Worm (Caenorhabditis elegans) whole organism, early embryonic: ENCODE results near the gene acs-3.

Experiments
- B0310.2 ChIP-seq: sonication (generic microtip); optimal IDR thresholded peaks from 2 replicates; lab custom pipeline; 2016; ENCODE audit warnings: mild to moderate bottlenecking, missing genetic modification characterization, missing compliant biosample characterization
- F13C5.2 ChIP-seq: sonication (generic microtip); optimal IDR thresholded peaks from 2 replicates; lab custom pipeline; 2017; ENCODE audit warnings: mild to moderate bottlenecking, missing genetic modification characterization, inconsistent platforms, missing compliant biosample characterization
- aly-1 ChIP-seq: sonication (generic microtip); optimal IDR thresholded peaks from 2 replicates; lab custom pipeline; 2016; ENCODE audit warnings: missing genetic modification characterization, missing compliant biosample characterization
- ama-1 ChIP-seq: fragments of 150-350 bp; optimal IDR thresholded peaks from 2 replicates; lab custom pipeline; 2014
- ceh-13 ChIP-seq: fragments of 200-800 bp; sonication (Bioruptor generic); optimal IDR thresholded peaks from 2 replicates; lab custom pipeline; 2018; ENCODE audit warnings: mild to moderate bottlenecking, missing genetic modification characterization, missing compliant biosample characterization
- ceh-36 ChIP-seq: sonication (generic microtip); optimal IDR thresholded peaks from 2 replicates; lab custom pipeline; 2016; ENCODE audit warnings: missing genetic modification characterization, inconsistent platforms, missing compliant biosample characterization
- ets-7 ChIP-seq: sonication (generic microtip); optimal IDR thresholded peaks from 2 replicates; lab custom pipeline; 2016; ENCODE audit warnings: missing genotype, missing genetic modification characterization, missing compliant biosample characterization
- flt-1 ChIP-seq: fragments of 200-800 bp; sonication (Bioruptor generic); IDR thresholded peaks from 2 replicates; pipeline ENCODE4 v1.3.6; 2022; ENCODE audit warnings: missing genetic modification characterization, missing compliant biosample characterization
- hmbx-1 ChIP-seq: sonication (generic microtip); optimal IDR thresholded peaks from 2 replicates; lab custom pipeline; 2016; ENCODE audit warnings: mild to moderate bottlenecking, missing genetic modification characterization, missing compliant biosample characterization
- hmg-4 ChIP-seq: fragments of 200-800 bp; sonication (Bioruptor generic); optimal IDR thresholded peaks from 2 replicates; lab custom pipeline; 2018; ENCODE audit warnings: mild to moderate bottlenecking, missing genetic modification characterization, missing compliant biosample characterization
- hnd-1 ChIP-seq: sonication (generic microtip); optimal IDR thresholded peaks from 2 replicates; lab custom pipeline; 2016; ENCODE audit warnings: missing genetic modification characterization, missing compliant biosample characterization
- pes-1 ChIP-seq: fragments of 200-800 bp; sonication (Bioruptor generic); IDR thresholded peaks from 2 replicates; pipeline ENCODE4 v1.3.6; 2022; ENCODE audit warnings: missing genetic modification reagents, missing genetic modification characterization, missing compliant biosample characterization
- scrt-1 ChIP-seq: fragments of 200-800 bp; sonication (Bioruptor generic); IDR thresholded peaks from 2 replicates; pipeline ENCODE4 v1.3.6; 2022; ENCODE audit warnings: missing genetic modification characterization, missing compliant biosample characterization
- sea-1 ChIP-seq: fragments of 200-800 bp; sonication (Bioruptor generic); conservative IDR thresholded peaks from 2 replicates; pipeline ENCODE4 v1.3.6; 2022; ENCODE audit warnings: missing genetic modification characterization, missing compliant biosample characterization
- tbx-11 ChIP-seq: fragments of 200-800 bp; sonication (Bioruptor generic); IDR thresholded peaks from 2 replicates; pipeline ENCODE4 v1.3.6; 2022; ENCODE audit warnings: missing genetic modification characterization, missing compliant biosample characterization
- tbx-37 ChIP-seq: fragments of 200-800 bp; sonication (Bioruptor generic); conservative IDR thresholded peaks from 2 replicates; pipeline ENCODE4 v1.3.6; 2022; ENCODE audit warnings: missing genetic modification reagents, missing genetic modification characterization, missing compliant biosample characterization
- tra-4 ChIP-seq: sonication (generic microtip); optimal IDR thresholded peaks from 2 replicates; lab custom pipeline; 2017; ENCODE audit warnings: missing genetic modification characterization, missing compliant biosample characterization

acs-3 gene

DNA sequence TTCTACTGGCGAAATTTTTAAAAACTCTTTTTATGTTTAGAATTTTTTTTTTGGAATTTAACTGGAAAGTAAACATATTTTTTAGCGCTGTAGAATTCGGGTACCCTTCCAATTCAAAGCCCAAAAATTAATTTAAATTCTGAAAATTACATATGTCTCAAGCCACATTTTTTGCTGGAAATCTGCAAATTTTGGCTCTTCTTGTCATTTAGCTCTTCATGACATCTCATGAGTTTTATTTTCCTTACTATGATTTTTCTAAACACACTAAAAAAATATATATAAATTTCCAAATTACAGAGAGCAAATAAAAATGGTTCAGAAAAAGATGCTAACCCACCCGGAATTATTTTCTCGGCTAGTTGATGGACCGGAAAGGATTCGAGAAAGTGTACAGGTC, at the start of gene acs-3:
TSS of gene acs-3 (plus strand) at position 301 of the 400 bp plus-strand sequence.
- TF ChIP-seq hnd-1 (tag; lab: Kevin White, UChicago), result no peak
- TF ChIP-seq hmbx-1 (tag; lab: Kevin White, UChicago), result no peak
- no peak for TF ChIP-seq F13C5.2 (tag; lab: Kevin White, UChicago)
- no peak for TF ChIP-seq B0310.2 (tag; lab: Kevin White, UChicago)
- no peak for TF ChIP-seq aly-1 (tag; lab: Kevin White, UChicago)
- TF ChIP-seq scrt-1 (GFP tag; lab: Robert Waterston, UW), result no peak
- no peak for TF ChIP-seq ceh-36 (tag; lab: Kevin White, UChicago)
- TF ChIP-seq ama-1 (lab: Kevin White, UChicago), result no peak
- TF ChIP-seq tbx-37 (GFP tag; lab: Robert Waterston, UW), result no peak

ce11 chrV:1920105-1920504, 49.2 kb upstream of the acs-3 start, which contains the start of gene Y32G9A.12:
Gene Y32G9A.12 (minus strand): TSS chrV:1920205.
- no peak for TF ChIP-seq tra-4 (tag; lab: Kevin White, UChicago)
- TF ChIP-seq ceh-13 (GFP tag; lab: Kevin White, UChicago), result no peak
- no peak for TF ChIP-seq sea-1 (GFP tag; lab: Robert Waterston, UW)
- no peak for TF ChIP-seq hmg-4 (GFP tag; lab: Kevin White, UChicago)
- TF ChIP-seq flt-1 (GFP tag; lab: Robert Waterston, UW), result no peak
- no peak for TF ChIP-seq ama-1 (lab: Kevin White, UChicago)
- TF ChIP-seq hmbx-1 (tag; lab: Kevin White, UChicago), result no peak
- no peak for TF ChIP-seq ets-7
- no peak for TF ChIP-seq pes-1 (GFP tag; lab: Robert Waterston, UW)
- TF ChIP-seq F13C5.2 (tag; lab: Kevin White, UChicago), result no peak
- TF ChIP-seq hnd-1 (tag; lab: Kevin White, UChicago), result no peak

- no peak for TF ChIP-seq scrt-1 (GFP tag; lab: Robert Waterston, UW)
- no peak for TF ChIP-seq ceh-36 (tag; lab: Kevin White, UChicago)
- TF ChIP-seq B0310.2 (tag; lab: Kevin White, UChicago), result no peak
- TF ChIP-seq aly-1 (tag; lab: Kevin White, UChicago), result no peak
- no peak for TF ChIP-seq hmg-4 (GFP tag; lab: Kevin White, UChicago)
- TF ChIP-seq ama-1 (lab: Kevin White, UChicago), result no peak
- no peak for TF ChIP-seq flt-1 (GFP tag; lab: Robert Waterston, UW)
These were observed 48.0 kb upstream of the acs-3 start, which contains the start of gene gst-37 for ce11 chrV:1921321-1921720. Gene gst-37 (plus strand): TSS chrV:1921621.

- TF ChIP-seq F13C5.2 (tag; lab: Kevin White, UChicago), result no peak
- no peak for TF ChIP-seq ceh-36 (tag; lab: Kevin White, UChicago)
- no peak for TF ChIP-seq aly-1 (tag; lab: Kevin White, UChicago)
- no peak for TF ChIP-seq ama-1 (lab: Kevin White, UChicago)
- no peak for TF ChIP-seq pes-1 (GFP tag; lab: Robert Waterston, UW)
- no peak for TF ChIP-seq sea-1 (GFP tag; lab: Robert Waterston, UW)
- no peak for TF ChIP-seq scrt-1 (GFP tag; lab: Robert Waterston, UW)
- no peak for TF ChIP-seq tbx-37 (GFP tag; lab: Robert Waterston, UW)
- TF ChIP-seq hmg-4 (GFP tag; lab: Kevin White, UChicago), result no peak
- no peak for TF ChIP-seq tra-4 (tag; lab: Kevin White, UChicago)
- no peak for TF ChIP-seq tbx-11 (GFP tag; lab: Robert Waterston, UW)
- no peak for TF ChIP-seq B0310.2 (tag; lab: Kevin White, UChicago)
- TF ChIP-seq ets-7, result no peak
These were observed 43.8 kb upstream of the acs-3 start, which contains the start of gene T06A1.1 for ce11 chrV:1925487-1925886. Gene T06A1.1 (minus strand): TSS chrV:1925587.

DNA sequence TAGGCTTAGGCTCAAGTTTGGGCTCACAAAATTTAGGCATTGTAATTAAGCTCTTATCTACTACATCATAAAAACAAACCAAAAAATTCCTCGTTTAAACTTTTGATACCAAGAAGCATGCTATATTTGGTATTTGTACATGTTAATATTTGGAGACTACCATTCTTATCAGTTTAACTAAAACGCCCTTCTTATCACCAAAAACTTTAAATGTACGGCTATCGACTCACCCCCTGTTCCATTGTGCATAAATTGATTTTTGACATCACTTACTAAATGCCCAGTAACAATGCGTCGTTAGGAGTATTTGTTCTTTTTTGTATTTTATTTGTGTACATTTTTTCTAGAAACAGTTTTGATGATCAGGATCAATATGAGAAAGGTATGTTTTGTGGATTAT, 42.3 kb upstream of the acs-3 start, which contains the start of gene T06A1.5:
TSS of gene T06A1.5 (plus strand) at position 209 of the 400 bp plus-strand sequence.
- no peak for TF ChIP-seq tra-4 (tag; lab: Kevin White, UChicago)
- no peak for TF ChIP-seq tbx-11 (GFP tag; lab: Robert Waterston, UW)
- TF ChIP-seq hnd-1 (tag; lab: Kevin White, UChicago), result no peak
- TF ChIP-seq scrt-1 (GFP tag; lab: Robert Waterston, UW), result no peak
- no peak for TF ChIP-seq F13C5.2 (tag; lab: Kevin White, UChicago)
- TF ChIP-seq hmg-4 (GFP tag; lab: Kevin White, UChicago), result no peak
- no peak for TF ChIP-seq B0310.2 (tag; lab: Kevin White, UChicago)
- no peak for TF ChIP-seq pes-1 (GFP tag; lab: Robert Waterston, UW)
- no peak for TF ChIP-seq hmbx-1 (tag; lab: Kevin White, UChicago)
- TF ChIP-seq ceh-36 (tag; lab: Kevin White, UChicago), result no peak
- TF ChIP-seq ama-1 (lab: Kevin White, UChicago), result no peak
- no peak for TF ChIP-seq aly-1 (tag; lab: Kevin White, UChicago)
- TF ChIP-seq flt-1 (GFP tag; lab: Robert Waterston, UW), result no peak
- TF ChIP-seq tbx-37 (GFP tag; lab: Robert Waterston, UW), result no peak
- TF ChIP-seq ceh-13 (GFP tag; lab: Kevin White, UChicago), result no peak
- TF ChIP-seq ets-7, result no peak
- TF ChIP-seq sea-1 (GFP tag; lab: Robert Waterston, UW), result no peak

- TF ChIP-seq ceh-36 (tag; lab: Kevin White, UChicago), result no peak
- TF ChIP-seq scrt-1 (GFP tag; lab: Robert Waterston, UW), result no peak
- TF ChIP-seq hnd-1 (tag; lab: Kevin White, UChicago), result no peak
- TF ChIP-seq ets-7, result no peak
- no peak for TF ChIP-seq tbx-37 (GFP tag; lab: Robert Waterston, UW)
- TF ChIP-seq pes-1 (GFP tag; lab: Robert Waterston, UW), result no peak
- TF ChIP-seq F13C5.2 (tag; lab: Kevin White, UChicago), result no peak
- TF ChIP-seq ama-1 (lab: Kevin White, UChicago), result no peak
- no peak for TF ChIP-seq hmg-4 (GFP tag; lab: Kevin White, UChicago)
- TF ChIP-seq ceh-13 (GFP tag; lab: Kevin White, UChicago), result no peak
- TF ChIP-seq flt-1 (GFP tag; lab: Robert Waterston, UW), result no peak
- TF ChIP-seq tra-4 (tag; lab: Kevin White, UChicago), result no peak
- TF ChIP-seq sea-1 (GFP tag; lab: Robert Waterston, UW), result no peak
These were observed 40.9 kb upstream of the acs-3 start for ce11 chrV:1928473-1928872.
